Fruit fly (Drosophila melanogaster): ENCODE data around the gene Fur1.

The Fur1 gene

DNA sequence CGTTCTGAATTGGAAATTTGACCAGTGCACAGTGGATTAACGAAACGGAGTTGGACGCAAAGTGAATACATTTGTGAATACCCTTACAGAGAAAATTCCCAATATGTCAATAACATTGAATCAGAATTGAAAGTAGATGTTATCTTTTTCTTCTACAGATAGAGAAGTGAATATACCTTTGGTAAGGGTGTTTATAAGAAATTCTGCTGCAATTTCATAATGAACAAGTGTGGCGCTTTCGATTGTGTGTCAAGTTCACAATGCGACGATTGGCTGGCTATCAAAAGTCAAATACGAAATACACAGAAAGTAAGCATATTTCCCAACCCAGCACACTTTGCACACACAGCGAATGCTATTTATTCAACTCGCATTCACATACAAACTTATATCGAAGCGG lies 24.5 kb downstream of the Fur1 start (continued):
- TF ChIP-seq CG11762 (GFP tag; optimal IDR thresholded peaks at IDR 0.05; ENCODE audit: insufficient read depth) (no peak), CG11294 (GFP tag; IDR thresholded peaks at IDR 0.05) (no peak), CG32006 (GFP tag; optimal IDR thresholded peaks at IDR 0.05) (no peak), CG1621 (tag; optimal IDR thresholded peaks at IDR 0.05) (no peak), CG10631 (GFP tag; optimal IDR thresholded peaks at IDR 0.05) (no peak), lz (GFP tag; optimal IDR thresholded peaks at IDR 0.05) (no peak), CG6163 (GFP tag; IDR thresholded peaks at IDR 0.05) (no peak), CG7368 (GFP tag; optimal IDR thresholded peaks at IDR 0.05) (no peak), CG6808 (GFP tag; optimal IDR thresholded peaks at IDR 0.05) (no peak), CG10669 (GFP tag; optimal IDR thresholded peaks at IDR 0.05) (no peak), OdsH (GFP tag; optimal IDR thresholded peaks at IDR 0.05) (no peak), Sox102F (GFP tag; optimal IDR thresholded peaks at IDR 0.05) (peak; percentile 18), Blimp-1 (GFP tag; optimal IDR thresholded peaks at IDR 0.05) (no peak), Sox14 (GFP tag; optimal IDR thresholded peaks at IDR 0.05) (no peak), CG8119 (GFP tag; IDR thresholded peaks at IDR 0.05) (no peak), Sox15 (GFP tag; optimal IDR thresholded peaks at IDR 0.05) (no peak), salr (GFP tag; optimal IDR thresholded peaks at IDR 0.05) (no peak), pdm3 (GFP tag; optimal IDR thresholded peaks at IDR 0.05) (peak; percentile 3), cyc (GFP tag; optimal IDR thresholded peaks at IDR 0.05) (no peak), eg (GFP tag; IDR thresholded peaks at IDR 0.05) (no peak), acj6 (GFP tag; optimal IDR thresholded peaks at IDR 0.05) (peak; percentile 1), net (GFP tag; optimal IDR thresholded peaks at IDR 0.05) (no peak), CG6792 (GFP tag; optimal IDR thresholded peaks at IDR 0.05) (no peak), dsx (GFP tag; optimal IDR thresholded peaks at IDR 0.05; ENCODE audit: poor library complexity, severe bottlenecking) (no peak), fd85E (GFP tag; optimal IDR thresholded peaks at IDR 0.05) (no peak), CG15336 (GFP tag; IDR thresholded peaks at IDR 0.05) (no peak)

DNA sequence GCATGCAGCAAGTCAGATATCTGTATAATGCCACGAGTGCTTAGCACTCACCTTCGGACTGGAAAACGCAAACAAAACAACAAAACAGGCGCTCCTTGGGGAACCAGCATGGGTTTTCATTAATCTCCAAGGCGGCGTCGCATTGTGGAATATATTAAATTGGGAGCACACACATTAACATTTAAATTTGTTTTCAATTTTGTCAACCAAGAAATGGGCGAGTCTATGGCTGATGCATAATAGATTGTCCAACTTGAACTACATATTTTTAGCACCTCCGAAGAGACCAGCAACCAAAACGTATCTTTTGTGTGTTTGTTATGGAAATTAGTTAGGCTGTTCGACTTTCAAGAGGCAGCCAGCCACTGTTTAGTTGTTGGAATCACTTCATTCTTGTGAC lies 25.4 kb downstream of the Fur1 start:
- TF ChIP-seq dac (GFP tag; optimal IDR thresholded peaks at IDR 0.05): no peak
- no peak for TF ChIP-seq Blimp-1 (GFP tag; optimal IDR thresholded peaks at IDR 0.05)
- no peak for TF ChIP-seq CG3919 (GFP tag; optimal IDR thresholded peaks at IDR 0.05)
- TF ChIP-seq svp (GFP tag): no peak
- TF ChIP-seq Smox (GFP tag; optimal IDR thresholded peaks at IDR 0.05): no peak

DNA sequence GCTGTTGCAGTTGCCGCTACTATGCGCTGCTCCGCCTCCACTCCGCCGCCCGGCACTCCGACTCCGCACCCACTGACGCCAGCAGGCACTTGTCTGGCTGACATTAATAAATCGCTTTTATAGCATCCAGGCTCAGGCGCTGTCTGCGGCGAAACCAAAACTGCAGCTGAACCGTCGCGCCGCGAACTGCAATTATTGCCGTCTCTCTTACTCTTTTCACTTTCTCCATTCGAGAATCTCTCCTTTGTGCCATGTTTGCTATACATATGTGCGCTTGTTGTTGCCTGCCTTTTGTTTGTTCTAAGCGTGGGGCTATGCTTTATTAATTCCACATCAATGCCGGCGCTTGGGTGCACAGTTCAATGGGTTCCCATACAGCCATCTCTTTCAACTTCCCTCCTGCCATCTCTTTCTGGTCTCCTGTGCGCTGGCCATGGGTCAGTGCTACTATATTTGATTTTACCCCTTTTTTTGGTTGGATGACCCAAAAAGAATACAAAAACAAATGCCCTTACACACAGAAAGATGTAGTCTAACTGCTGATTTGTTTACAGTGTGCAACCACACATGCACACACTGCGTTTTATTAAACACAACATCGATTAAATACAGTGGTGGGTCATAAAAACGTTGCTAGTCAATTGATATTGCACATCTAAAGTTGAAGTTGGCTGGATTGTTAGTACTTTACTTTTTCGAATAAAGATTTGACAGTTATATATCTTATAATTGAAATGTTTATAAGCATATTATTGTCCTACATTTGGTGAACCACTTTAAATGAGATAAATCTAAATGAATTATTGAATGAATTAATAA lies 26.2 kb downstream of the Fur1 start:
- TF ChIP-seq fkh (GFP tag; optimal IDR thresholded peaks at IDR 0.05) (peak; percentile 24), CG32006 (GFP tag; optimal IDR thresholded peaks at IDR 0.05) (peak; percentile 19), Blimp-1 (GFP tag; optimal IDR thresholded peaks at IDR 0.05) (peak; percentile 58), cyc (GFP tag; optimal IDR thresholded peaks at IDR 0.05) (no peak), CG4318 (GFP tag; optimal IDR thresholded peaks at IDR 0.05) (no peak), CG8632 (GFP tag; optimal IDR thresholded peaks at IDR 0.05) (no peak), CG6854 (GFP tag; optimal IDR thresholded peaks at IDR 0.05) (no peak), salr (GFP tag; optimal IDR thresholded peaks at IDR 0.05) (no peak), OdsH (GFP tag; optimal IDR thresholded peaks at IDR 0.05) (no peak), pdm3 (GFP tag; optimal IDR thresholded peaks at IDR 0.05) (peak; percentile 3), CG11294 (GFP tag; IDR thresholded peaks at IDR 0.05) (no peak), Hr4 (GFP tag; optimal IDR thresholded peaks at IDR 0.05) (peak; percentile 2), CG11762 (GFP tag; optimal IDR thresholded peaks at IDR 0.05; ENCODE audit: insufficient read depth) (no peak), CG6276 (GFP tag; optimal IDR thresholded peaks at IDR 0.05) (no peak), svp (GFP tag) (peak; percentile 41), CG34406 (GFP tag; optimal IDR thresholded peaks at IDR 0.05) (no peak), CG6792 (GFP tag; optimal IDR thresholded peaks at IDR 0.05) (no peak), CG8119 (GFP tag; IDR thresholded peaks at IDR 0.05) (no peak)

Data from whole organism, prepupa.